Worm (Caenorhabditis elegans) whole organism, L2 larva: Measurements from ENCODE around the gene srt-56.

ENCODE experiments used
- alr-1 ChIP-seq: fragments of 150-350 bp; optimal IDR thresholded peaks from 2 replicates; lab custom pipeline; 2014; ENCODE audit warnings: missing biosample characterization, missing genetic modification characterization
- ama-1 ChIP-seq: fragments of 150-350 bp; optimal IDR thresholded peaks from 2 replicates; lab custom pipeline; 2018; ENCODE audit warnings: inconsistent platforms
- blmp-1 ChIP-seq: sonication (generic microtip); optimal IDR thresholded peaks from 2 replicates; lab custom pipeline; 2017; ENCODE audit warnings: missing genetic modification characterization, mild to moderate bottlenecking, missing compliant biosample characterization, antibody characterized with exemption, moderate library complexity; ENCODE audit not compliant: insufficient read depth
- elt-1 ChIP-seq: fragments of 150-350 bp; optimal IDR thresholded peaks from 2 replicates; lab custom pipeline; 2014; ENCODE audit warnings: missing biosample characterization, missing genetic modification characterization
- mdl-1 ChIP-seq, 2 experiments: fragments of 150-350 bp in 1 of 2; sonication (generic microtip) in 1 of 2; optimal IDR thresholded peaks; 2 replicates each; lab custom pipeline; 2017; ENCODE audit warnings: missing biosample characterization in 2 of 2, missing genetic modification characterization in 2 of 2
- nhr-10 ChIP-seq: sonication (generic microtip); optimal IDR thresholded peaks from 2 replicates; lab custom pipeline; 2017; ENCODE audit warnings: missing biosample characterization, missing genetic modification characterization
- nhr-23 ChIP-seq: fragments of 150-350 bp; optimal IDR thresholded peaks from 2 replicates; lab custom pipeline; 2014; ENCODE audit warnings: missing biosample characterization, missing genetic modification reagents, missing genetic modification characterization
- sma-9 ChIP-seq, 2 experiments: fragments of 150-350 bp in 1 of 2; sonication (generic microtip) in 1 of 2; optimal IDR thresholded peaks; 2 replicates each; lab custom pipeline; 2014 to 2016; ENCODE audit warnings: missing genetic modification characterization in 2 of 2, mild to moderate bottlenecking in 1 of 2, missing biosample characterization in 1 of 2, missing compliant biosample characterization in 1 of 2, missing genetic modification reagents in 1 of 2, moderate library complexity in 1 of 2
- ztf-11 ChIP-seq: sonication (generic microtip); optimal IDR thresholded peaks from 2 replicates; lab custom pipeline; 2017; ENCODE audit warnings: missing biosample characterization, missing genetic modification characterization

- TF ChIP-seq mdl-1 (tag; optimal IDR thresholded peaks at IDR 0.05; lab: Kevin White, UChicago) (no peak), ama-1 (lab: Kevin White, UChicago) (no peak), ztf-11 (tag; lab: Kevin White, UChicago) (no peak), nhr-23 (tag; lab: Kevin White, UChicago) (no peak), alr-1 (tag; lab: Kevin White, UChicago) (no peak), sma-9 (GFP tag; optimal IDR thresholded peaks at IDR 0.05; lab: Kevin White, UChicago) (no peak), sma-9 (tag; optimal IDR thresholded peaks at IDR 0.05; lab: Kevin White, UChicago) (no peak), blmp-1 (no peak), elt-1 (tag; lab: Kevin White, UChicago) (no peak), nhr-10 (tag; lab: Kevin White, UChicago) (no peak)
These were observed 33.4 kb upstream of the srt-56 start, which contains the start of gene srab-7 for ce11 chrV:3155072-3155471.
